Worm (Caenorhabditis elegans) whole organism, L2 larva: ENCODE measurements around the gene clc-25.

ENCODE experiments used
- C34F6.9 ChIP-seq: fragments of 150-350 bp; optimal IDR thresholded peaks from 2 replicates; lab custom pipeline; 2014; ENCODE audit warnings: missing biosample characterization, missing genetic modification characterization
- F13H6.1 ChIP-seq: sonication (generic microtip); optimal IDR thresholded peaks from 2 replicates; lab custom pipeline; 2016; ENCODE audit warnings: missing genetic modification characterization, missing compliant biosample characterization
- R02D3.7 ChIP-seq: fragments of 150-350 bp; optimal IDR thresholded peaks from 2 replicates; lab custom pipeline; 2014; ENCODE audit warnings: missing biosample characterization, missing genetic modification characterization
- alr-1 ChIP-seq: fragments of 150-350 bp; optimal IDR thresholded peaks from 2 replicates; lab custom pipeline; 2014; ENCODE audit warnings: missing biosample characterization, missing genetic modification characterization
- aly-2 ChIP-seq: fragments of 150-350 bp; optimal IDR thresholded peaks from 2 replicates; lab custom pipeline; 2014; ENCODE audit warnings: missing biosample characterization, missing genetic modification characterization
- blmp-1 ChIP-seq: sonication (generic microtip); optimal IDR thresholded peaks from 2 replicates; lab custom pipeline; 2017; ENCODE audit warnings: missing genetic modification characterization, mild to moderate bottlenecking, missing compliant biosample characterization, antibody characterized with exemption, moderate library complexity; ENCODE audit not compliant: insufficient read depth
- ceh-16 ChIP-seq: fragments of 150-350 bp; optimal IDR thresholded peaks from 2 replicates; lab custom pipeline; 2014; ENCODE audit warnings: missing biosample characterization, missing genetic modification characterization
- ceh-82 ChIP-seq: fragments of 150-350 bp; optimal IDR thresholded peaks from 2 replicates; lab custom pipeline; 2014; ENCODE audit warnings: missing biosample characterization, missing genetic modification characterization
- dmd-4 ChIP-seq: sonication (generic microtip); optimal IDR thresholded peaks from 2 replicates; lab custom pipeline; 2017; ENCODE audit warnings: missing biosample characterization, missing genetic modification characterization
- egl-27 ChIP-seq: sonication (generic microtip); optimal IDR thresholded peaks from 3 replicates; lab custom pipeline; 2017; ENCODE audit warnings: missing biosample characterization, missing genetic modification reagents, missing genetic modification characterization
- fos-1 ChIP-seq: fragments of 150-350 bp; optimal IDR thresholded peaks from 2 replicates; lab custom pipeline; 2014; ENCODE audit warnings: missing biosample characterization, missing genetic modification characterization
- gmeb-1 ChIP-seq: fragments of 150-350 bp; optimal IDR thresholded peaks from 2 replicates; lab custom pipeline; 2014; ENCODE audit warnings: missing biosample characterization, missing genetic modification characterization
- lin-11 ChIP-seq: fragments of 150-350 bp; sonication (generic microtip); optimal IDR thresholded peaks from 2 replicates; lab custom pipeline; 2014; ENCODE audit warnings: missing biosample characterization, missing genetic modification characterization, inconsistent platforms, mixed read lengths
- lin-13 ChIP-seq: fragments of 150-350 bp; optimal IDR thresholded peaks from 2 replicates; lab custom pipeline; 2014; ENCODE audit warnings: missing biosample characterization, missing genetic modification reagents, missing genetic modification characterization
- lsy-2 ChIP-seq, 2 experiments: fragments of 150-350 bp in 1 of 2; sonication (generic microtip) in 1 of 2; optimal IDR thresholded peaks; 2 replicates each; lab custom pipeline; 2014 to 2017; ENCODE audit warnings: missing biosample characterization in 2 of 2, missing genetic modification characterization in 2 of 2
- mab-5 ChIP-seq: fragments of 150-350 bp; optimal IDR thresholded peaks from 2 replicates; lab custom pipeline; 2014; ENCODE audit warnings: missing biosample characterization, missing genetic modification characterization
- mdl-1 ChIP-seq, 2 experiments: fragments of 150-350 bp in 1 of 2; sonication (generic microtip) in 1 of 2; optimal IDR thresholded peaks; 2 replicates each; lab custom pipeline; 2017; ENCODE audit warnings: missing biosample characterization in 2 of 2, missing genetic modification characterization in 2 of 2
- nhr-10 ChIP-seq: sonication (generic microtip); optimal IDR thresholded peaks from 2 replicates; lab custom pipeline; 2017; ENCODE audit warnings: missing biosample characterization, missing genetic modification characterization
- nhr-11 ChIP-seq: fragments of 150-350 bp; optimal IDR thresholded peaks from 2 replicates; lab custom pipeline; 2014; ENCODE audit warnings: missing biosample characterization, missing genetic modification characterization
- nhr-12 ChIP-seq: fragments of 150-350 bp; optimal IDR thresholded peaks from 2 replicates; lab custom pipeline; 2014; ENCODE audit warnings: missing biosample characterization, missing genetic modification characterization
- nhr-129 ChIP-seq: fragments of 150-350 bp; optimal IDR thresholded peaks from 2 replicates; lab custom pipeline; 2014; ENCODE audit warnings: missing biosample characterization, missing genetic modification characterization
- nhr-21 ChIP-seq: fragments of 150-350 bp; optimal IDR thresholded peaks from 2 replicates; lab custom pipeline; 2014; ENCODE audit warnings: missing biosample characterization, missing genetic modification characterization
- nhr-23 ChIP-seq: fragments of 150-350 bp; optimal IDR thresholded peaks from 2 replicates; lab custom pipeline; 2014; ENCODE audit warnings: missing biosample characterization, missing genetic modification reagents, missing genetic modification characterization
- nhr-237 ChIP-seq: fragments of 150-350 bp; optimal IDR thresholded peaks from 2 replicates; lab custom pipeline; 2014; ENCODE audit warnings: missing biosample characterization, missing genetic modification characterization
- nhr-77 ChIP-seq: fragments of 150-350 bp; optimal IDR thresholded peaks from 2 replicates; lab custom pipeline; 2014; ENCODE audit warnings: missing biosample characterization, missing genetic modification characterization
- skn-1 ChIP-seq: sonication (generic microtip); optimal IDR thresholded peaks from 2 replicates; lab custom pipeline; 2017; ENCODE audit warnings: missing biosample characterization, missing genetic modification characterization
- sma-3 ChIP-seq: sonication (generic microtip); optimal IDR thresholded peaks from 2 replicates; lab custom pipeline; 2016; ENCODE audit warnings: missing genetic modification reagents, missing genetic modification characterization, missing compliant biosample characterization
- sma-9 ChIP-seq, 2 experiments: fragments of 150-350 bp in 1 of 2; sonication (generic microtip) in 1 of 2; optimal IDR thresholded peaks; 2 replicates each; lab custom pipeline; 2014 to 2016; ENCODE audit warnings: missing genetic modification characterization in 2 of 2, mild to moderate bottlenecking in 1 of 2, missing biosample characterization in 1 of 2, missing compliant biosample characterization in 1 of 2, missing genetic modification reagents in 1 of 2, moderate library complexity in 1 of 2
- snpc-4 ChIP-seq: fragments of 150-350 bp; optimal IDR thresholded peaks from 2 replicates; lab custom pipeline; 2014; ENCODE audit warnings: missing biosample characterization, missing genetic modification characterization
- unc-39 ChIP-seq: fragments of 150-350 bp; optimal IDR thresholded peaks from 2 replicates; lab custom pipeline; 2014; ENCODE audit warnings: missing biosample characterization, missing genetic modification characterization
- unc-55 ChIP-seq: fragments of 150-350 bp; sonication (generic microtip); optimal IDR thresholded peaks from 3 replicates; lab custom pipeline; 2014; ENCODE audit warnings: missing biosample characterization, missing genetic modification reagents, missing genetic modification characterization
- unc-62 ChIP-seq: fragments of 150-350 bp; optimal IDR thresholded peaks from 2 replicates; lab custom pipeline; 2014; ENCODE audit warnings: missing biosample characterization, missing genetic modification reagents, missing genetic modification characterization
- zag-1 ChIP-seq: fragments of 150-350 bp; optimal IDR thresholded peaks from 2 replicates; lab custom pipeline; 2014; ENCODE audit warnings: missing biosample characterization, missing genetic modification characterization
- ztf-1 ChIP-seq: fragments of 200-800 bp; sonication (Bioruptor generic); conservative IDR thresholded peaks from 2 replicates; pipeline ENCODE4 v1.3.6; 2022; ENCODE audit warnings: missing genetic modification characterization, missing compliant biosample characterization
- ztf-11 ChIP-seq: sonication (generic microtip); optimal IDR thresholded peaks from 2 replicates; lab custom pipeline; 2017; ENCODE audit warnings: missing biosample characterization, missing genetic modification characterization
- ztf-4 ChIP-seq: fragments of 150-350 bp; optimal IDR thresholded peaks from 2 replicates; lab custom pipeline; 2014; ENCODE audit warnings: missing biosample characterization, missing genetic modification characterization

clc-25 gene

ce11 chrIII:1030965-1031364, 4.8 kb upstream of the clc-25 start, which contains the start of the genes clc-26 and E_BE45912.2:
clc-26 (minus strand) TSS chrIII:1031065.
E_BE45912.2 (minus strand) TSS chrIII:1031103.
- no peak for TF ChIP-seq ztf-4 (tag; lab: Kevin White, UChicago)
- TF ChIP-seq lin-11 (tag; lab: Kevin White, UChicago) = no peak
- TF ChIP-seq nhr-129 (tag; lab: Kevin White, UChicago) = no peak
- TF ChIP-seq mdl-1 (tag; optimal IDR thresholded peaks at IDR 0.05; lab: Kevin White, UChicago) = no peak
- no peak for TF ChIP-seq ceh-82 (tag; lab: Kevin White, UChicago)
- no peak for TF ChIP-seq egl-27 (tag; lab: Kevin White, UChicago)

- peak; percentile 88 for TF ChIP-seq fos-1 (tag; lab: Kevin White, UChicago)
- TF ChIP-seq sma-9 (GFP tag; optimal IDR thresholded peaks at IDR 0.05; lab: Kevin White, UChicago) = peak; percentile 16
- TF ChIP-seq sma-9 (tag; optimal IDR thresholded peaks at IDR 0.05; lab: Kevin White, UChicago) = no peak
- TF ChIP-seq sma-3 (GFP tag; lab: Kevin White, UChicago) = no peak
These were observed 2.1 kb upstream of the clc-25 start for ce11 chrIII:1028233-1028632.

- TF ChIP-seq fos-1 (tag; lab: Kevin White, UChicago) (peak; percentile 37), mab-5 (tag; lab: Kevin White, UChicago) (no peak)
These were observed 5.4 kb downstream of the clc-25 start, which contains the start of gene clc-23 for ce11 chrIII:1020732-1021131. clc-23 (plus strand) TSS chrIII:1020954.

ce11 chrIII:1016080-1016479, 10.1 kb downstream of the clc-25 start, which contains the start of gene Y34F4.3:
Y34F4.3 (minus strand) TSS chrIII:1016180.
- TF ChIP-seq blmp-1 (tag; lab: Kevin White, UChicago) = no peak
- TF ChIP-seq aly-2 (tag; lab: Kevin White, UChicago) = no peak
- TF ChIP-seq lsy-2 (tag; optimal IDR thresholded peaks at IDR 0.05; lab: Kevin White, UChicago) = no peak
- no peak for TF ChIP-seq nhr-77 (tag; lab: Kevin White, UChicago)
- no peak for TF ChIP-seq ceh-82 (tag; lab: Kevin White, UChicago)
- no peak for TF ChIP-seq dmd-4 (tag; lab: Kevin White, UChicago)
- TF ChIP-seq mab-5 (tag; lab: Kevin White, UChicago) = no peak
- no peak for TF ChIP-seq ztf-1 (GFP tag; lab: Robert Waterston, UW)
- TF ChIP-seq nhr-23 (tag; lab: Kevin White, UChicago) = no peak
- TF ChIP-seq nhr-11 (tag; lab: Kevin White, UChicago) = no peak
- TF ChIP-seq unc-55 (GFP tag; lab: Kevin White, UChicago) = no peak
- TF ChIP-seq nhr-12 (tag; lab: Kevin White, UChicago) = no peak
- no peak for TF ChIP-seq zag-1 (tag; lab: Kevin White, UChicago)
- no peak for TF ChIP-seq alr-1 (tag; lab: Kevin White, UChicago)
- TF ChIP-seq unc-62 (GFP tag; lab: Kevin White, UChicago) = no peak

ce11 chrIII:1009775-1010174, 16.4 kb downstream of the clc-25 start, which contains the start of gene clc-24:
clc-24 (plus strand) TSS chrIII:1010037.
- no peak for TF ChIP-seq aly-2 (tag; lab: Kevin White, UChicago)
- TF ChIP-seq mdl-1 (tag; optimal IDR thresholded peaks at IDR 0.05; lab: Kevin White, UChicago) = no peak
- TF ChIP-seq ceh-16 = no peak
- TF ChIP-seq nhr-10 (tag; lab: Kevin White, UChicago) = no peak
- TF ChIP-seq fos-1 (tag; lab: Kevin White, UChicago) = no peak
- TF ChIP-seq lin-13 (GFP tag; lab: Kevin White, UChicago) = no peak

- TF ChIP-seq nhr-129 (tag; lab: Kevin White, UChicago) (no peak), nhr-21 (no peak), F13H6.1 (tag; lab: Kevin White, UChicago) (no peak), R02D3.7 (tag; lab: Kevin White, UChicago) (no peak), lin-11 (tag; lab: Kevin White, UChicago) (no peak), alr-1 (tag; lab: Kevin White, UChicago) (no peak), sma-3 (GFP tag; lab: Kevin White, UChicago) (no peak), nhr-237 (no peak), mab-5 (tag; lab: Kevin White, UChicago) (no peak), unc-39 (tag; lab: Kevin White, UChicago) (no peak), sma-9 (GFP tag; optimal IDR thresholded peaks at IDR 0.05; lab: Kevin White, UChicago) (no peak), sma-9 (tag; optimal IDR thresholded peaks at IDR 0.05; lab: Kevin White, UChicago) (no peak), unc-62 (GFP tag; lab: Kevin White, UChicago) (no peak), C34F6.9 (tag; lab: Kevin White, UChicago) (no peak), egl-27 (tag; lab: Kevin White, UChicago) (no peak), lsy-2 (tag; optimal IDR thresholded peaks at IDR 0.05; lab: Kevin White, UChicago) (no peak), snpc-4 (no peak), ztf-11 (no peak), nhr-23 (tag; lab: Kevin White, UChicago) (no peak), skn-1 (no peak), gmeb-1 (no peak)
- TF ChIP-seq, all 48 proteins: peak for 0
These were observed 18.1 kb downstream of the clc-25 start, which contains the start of gene clc-27 for ce11 chrIII:1008091-1008490. clc-27 (plus strand) TSS chrIII:1008391.
